Fruit fly (Drosophila melanogaster): ENCODE results near the gene CG43074.

DNA sequence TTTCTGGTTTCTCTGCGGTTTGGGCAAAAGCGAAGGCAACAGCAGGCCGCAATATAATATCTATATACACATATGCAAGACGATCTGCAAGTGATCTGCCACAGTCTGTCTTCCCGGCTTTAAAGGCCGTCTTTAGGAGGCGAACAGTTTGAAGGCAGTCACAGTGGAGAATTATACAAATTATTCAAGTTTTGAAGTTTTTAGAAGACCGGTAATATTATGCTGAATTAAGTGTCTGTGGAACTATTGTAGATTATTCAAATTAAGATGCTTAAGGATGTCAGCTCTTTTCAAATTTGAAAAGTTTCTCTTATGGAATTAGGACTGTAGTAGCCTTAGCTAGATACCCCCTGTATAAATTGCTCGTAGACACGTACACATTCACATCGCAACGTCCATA, 44.3 kb downstream of the CG43074 start:
- TF ChIP-seq ttk (optimal IDR thresholded peaks at IDR 0.05) (no peak), h (optimal IDR thresholded peaks at IDR 0.05) (no peak), psq (optimal IDR thresholded peaks at IDR 0.05) (no peak), Myc (optimal IDR thresholded peaks at IDR 0.05) (no peak)

All from Kc167 (cell line).